Fruit fly (Drosophila melanogaster) whole organism, wandering third instar larva: Measurements from ENCODE around the gene Sirt4.

Source experiments
- CG9705 ChIP-seq: fragments of 200-800 bp; sonication (Bioruptor generic); optimal IDR thresholded peaks from 2 replicates; lab custom pipeline; 2018; ENCODE audit warnings: missing biosample characterization, mild to moderate bottlenecking, missing genetic modification characterization
- Dfd ChIP-seq: fragments of >200 bp; optimal IDR thresholded peaks from 2 replicates; lab custom pipeline; 2017; ENCODE audit warnings: missing biosample characterization, missing genetic modification characterization
- Dif ChIP-seq: fragments of 200-275, 200-300 bp; sonication (Bioruptor generic); optimal IDR thresholded peaks from 2 replicates; lab custom pipeline; 2018; ENCODE audit warnings: missing biosample characterization, missing genetic modification characterization; ENCODE audit not compliant: partially characterized antibody
- HLH106 ChIP-seq: fragments of 200-800 bp; optimal IDR thresholded peaks from 3 replicates; lab custom pipeline; 2019; ENCODE audit warnings: missing biosample characterization, mild to moderate bottlenecking, missing genetic modification characterization, moderate library complexity
- Hr83 ChIP-seq: fragments of 200-300 bp; sonication (Bioruptor generic); optimal IDR thresholded peaks from 2 replicates; lab custom pipeline; 2016; ENCODE audit warnings: missing biosample characterization, mild to moderate bottlenecking, missing genetic modification characterization, moderate library complexity; ENCODE audit not compliant: poor library complexity, severe bottlenecking
- Jra ChIP-seq: sonication (Bioruptor generic); optimal IDR thresholded peaks from 2 replicates; lab custom pipeline; 2016; ENCODE audit warnings: missing biosample characterization, missing genetic modification characterization
- Myc ChIP-seq: fragments of >200 bp; optimal IDR thresholded peaks from 2 replicates; lab custom pipeline; 2017
- N ChIP-seq: fragments of >200 bp; optimal IDR thresholded peaks from 2 replicates; lab custom pipeline; 2018; ENCODE audit warnings: missing biosample characterization, missing external identifiers, missing genetic modification characterization
- Sp1 ChIP-seq: fragments of 200-800 bp; sonication (Bioruptor generic); optimal IDR thresholded peaks from 3 replicates; lab custom pipeline; 2019; ENCODE audit warnings: missing biosample characterization, mild to moderate bottlenecking, missing genetic modification characterization, moderate library complexity
- br ChIP-seq: fragments of 200-800 bp; sonication (Bioruptor generic); optimal IDR thresholded peaks from 2 replicates; lab custom pipeline; 2016; ENCODE audit warnings: missing biosample characterization, missing genetic modification characterization
- foxo ChIP-seq, 2 experiments: fragments of 200-800 bp; sonication (Bioruptor generic); optimal IDR thresholded peaks; 2 replicates in 1 of 2; 3 replicates in 1 of 2; lab custom pipeline; 2016 to 2017; ENCODE audit warnings: missing biosample characterization in 2 of 2, missing genetic modification characterization in 2 of 2
- pan ChIP-seq: fragments of >200 bp; optimal IDR thresholded peaks from 2 replicates; lab custom pipeline; 2017
- psq ChIP-seq: fragments of 200-800 bp; sonication (Bioruptor generic); optimal IDR thresholded peaks from 3 replicates; lab custom pipeline; 2017; ENCODE audit warnings: missing biosample characterization, mild to moderate bottlenecking, missing genetic modification characterization, moderate library complexity
- usp ChIP-seq: fragments of >200 bp; optimal IDR thresholded peaks from 2 replicates; lab custom pipeline; 2017; ENCODE audit warnings: missing biosample characterization, missing genetic modification characterization

DNA sequence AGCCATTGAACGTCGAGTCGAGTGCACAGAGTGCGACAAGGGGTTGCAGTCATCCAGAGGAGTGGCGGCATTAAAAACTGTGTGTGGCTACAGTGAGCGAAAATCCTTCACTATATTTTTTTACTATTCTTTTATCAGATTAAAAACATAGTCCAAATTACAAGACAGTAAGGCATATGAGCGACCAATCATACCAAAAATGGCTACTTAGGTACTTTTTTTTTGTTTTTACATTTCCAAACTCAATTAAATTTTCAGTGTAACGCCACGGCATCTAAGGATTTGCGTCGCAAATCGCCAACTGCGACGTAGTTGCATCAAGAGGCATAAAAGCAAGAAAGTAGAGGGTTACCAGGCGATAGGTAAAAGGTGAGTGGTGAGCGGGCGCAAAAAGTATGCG lies 26.7 kb downstream of the Sirt4 start:
- peak; percentile 20 for TF ChIP-seq br (GFP tag; lab: Kevin White, UChicago)
- TF ChIP-seq CG9705, result no peak
- TF ChIP-seq Dfd (GFP tag; lab: Kevin White, UChicago), result no peak
- TF ChIP-seq psq (GFP tag; lab: Kevin White, UChicago), result peak; percentile 42
- peak; percentile 26 for TF ChIP-seq Sp1
- no peak for TF ChIP-seq Myc (lab: Kevin White, UChicago)
- TF ChIP-seq N (GFP tag; lab: Kevin White, UChicago), result no peak
- no peak for TF ChIP-seq usp (GFP tag; lab: Kevin White, UChicago)
- TF ChIP-seq HLH106, result no peak
- no peak for TF ChIP-seq Dif (GFP tag; lab: Kevin White, UChicago)
- no peak for TF ChIP-seq pan
- TF ChIP-seq Jra (GFP tag; lab: Kevin White, UChicago), result no peak
- peak in 1 of 2 experiments; percentile 49 for TF ChIP-seq foxo (GFP tag; optimal IDR thresholded peaks at IDR 0.05; lab: Kevin White, UChicago)
- TF ChIP-seq Hr83 (GFP tag; lab: Kevin White, UChicago), result no peak
